Fruit fly (Drosophila melanogaster) whole organism, embryonic: ENCODE data around the gene eIF3i.

Experiments used
- Ada2b ChIP-seq: fragments of 200-800 bp; sonication (Bioruptor generic); IDR thresholded peaks from 2 replicates; pipeline ENCODE4 v1.3.6; 2022; ENCODE audit warnings: missing biosample characterization, missing genetic modification characterization
- Adf1 ChIP-seq: fragments of 200-800 bp; sonication (Bioruptor generic); IDR thresholded peaks from 2 replicates; pipeline ENCODE4 v1.3.6; 2022; ENCODE audit warnings: missing biosample characterization, missing genetic modification characterization
- Aef1 ChIP-seq: fragments of 200-800 bp; sonication (Bioruptor generic); IDR thresholded peaks from 3 replicates; pipeline ENCODE4 v1.3.6; 2022; ENCODE audit warnings: missing biosample characterization, missing genetic modification characterization
- CG11456 ChIP-seq: fragments of 200-800 bp; sonication (Bioruptor generic); IDR thresholded peaks from 3 replicates; pipeline ENCODE4 v1.3.6; 2022; ENCODE audit warnings: missing biosample characterization, missing genetic modification characterization
- CG12744 ChIP-seq: fragments of 200-800 bp; sonication (Bioruptor generic); optimal IDR thresholded peaks from 2 replicates; lab custom pipeline; 2016; ENCODE audit warnings: missing biosample characterization, missing genetic modification characterization
- CG13287 ChIP-seq: fragments of 200-800 bp; sonication (Bioruptor generic); IDR thresholded peaks from 2 replicates; pipeline ENCODE4 v1.3.6; 2022; ENCODE audit warnings: missing biosample characterization, missing genetic modification characterization; ENCODE audit not compliant: partially characterized antibody
- CG13296 ChIP-seq: fragments of 200-800 bp; sonication (Bioruptor generic); optimal IDR thresholded peaks from 3 replicates; lab custom pipeline; 2018; ENCODE audit warnings: missing biosample characterization, mild to moderate bottlenecking, missing genetic modification characterization
- CG13894 ChIP-seq: fragments of 200-800 bp; sonication (Bioruptor generic); optimal IDR thresholded peaks from 3 replicates; lab custom pipeline; 2018; ENCODE audit warnings: missing biosample characterization, mild to moderate bottlenecking, missing genetic modification characterization, moderate library complexity
- CG14667 ChIP-seq: fragments of 200-800 bp; sonication (Bioruptor generic); IDR thresholded peaks from 2 replicates; pipeline ENCODE4 v1.3.6; 2022; ENCODE audit warnings: missing biosample characterization, missing genetic modification characterization
- CG16815 ChIP-seq: fragments of 200-800 bp; sonication (Bioruptor generic); optimal IDR thresholded peaks from 3 replicates; lab custom pipeline; 2017; ENCODE audit warnings: missing biosample characterization, mild to moderate bottlenecking, missing genetic modification characterization
- CG16863 ChIP-seq: fragments of 200-800 bp; sonication (Bioruptor generic); optimal IDR thresholded peaks from 3 replicates; lab custom pipeline; 2016; ENCODE audit warnings: missing biosample characterization, missing genetic modification characterization
- CG17361 ChIP-seq: fragments of 200-800 bp; sonication (Bioruptor generic); IDR thresholded peaks from 3 replicates; pipeline ENCODE4 v1.3.6; 2022; ENCODE audit warnings: missing biosample characterization, missing genetic modification characterization
- CG18262 ChIP-seq: fragments of 200-800 bp; optimal IDR thresholded peaks from 3 replicates; lab custom pipeline; 2019; ENCODE audit warnings: missing biosample characterization, mild to moderate bottlenecking, missing genetic modification characterization, moderate library complexity
- CG2889 ChIP-seq: fragments of 200-800 bp; sonication (Bioruptor generic); IDR thresholded peaks from 3 replicates; pipeline ENCODE4 v1.3.6; 2022; ENCODE audit warnings: missing biosample characterization, missing genetic modification characterization
- CG32532 ChIP-seq: fragments of 200-800 bp; sonication (Bioruptor generic); IDR thresholded peaks from 2 replicates; pipeline ENCODE4 v1.3.6; 2022; ENCODE audit warnings: missing biosample characterization, missing genetic modification characterization
- CG6791 ChIP-seq: fragments of 200-800 bp; sonication (Bioruptor generic); IDR thresholded peaks from 3 replicates; pipeline ENCODE4 v1.3.6; 2022; ENCODE audit warnings: missing biosample characterization, missing genetic modification characterization; ENCODE audit not compliant: partially characterized antibody
- CG7987 ChIP-seq: fragments of 200-800 bp; sonication (Bioruptor generic); optimal IDR thresholded peaks from 2 replicates; lab custom pipeline; 2018; ENCODE audit warnings: missing biosample characterization, mild to moderate bottlenecking, missing genetic modification characterization, moderate library complexity
- CG8765 ChIP-seq: fragments of 200-800 bp; sonication (Bioruptor generic); IDR thresholded peaks from 2 replicates; pipeline ENCODE4 v1.3.6; 2022; ENCODE audit warnings: missing biosample characterization, missing genetic modification characterization
- D19A ChIP-seq: fragments of 200-800 bp; optimal IDR thresholded peaks from 3 replicates; lab custom pipeline; 2019; ENCODE audit warnings: missing biosample characterization, mild to moderate bottlenecking, missing genetic modification characterization, moderate library complexity
- Dbx ChIP-seq: fragments of 200-800 bp; sonication (Bioruptor generic); IDR thresholded peaks from 3 replicates; pipeline ENCODE4 v1.3.6; 2022; ENCODE audit warnings: missing biosample characterization, missing genetic modification characterization
- Ets65A ChIP-seq: fragments of 200-800 bp; sonication (Bioruptor generic); peaks from one replicate; lab custom pipeline; 2016; ENCODE audit warnings: missing biosample characterization, missing genetic modification characterization
- H2.0 ChIP-seq: fragments of 200-800 bp; sonication (Bioruptor generic); IDR thresholded peaks from 2 replicates; pipeline ENCODE4 v1.3.6; 2022; ENCODE audit warnings: missing biosample characterization, missing genetic modification characterization
- HHEX ChIP-seq: fragments of 200-800 bp; sonication (Bioruptor generic); optimal IDR thresholded peaks from 3 replicates; lab custom pipeline; 2017; ENCODE audit warnings: missing biosample characterization, mild to moderate bottlenecking, missing genetic modification characterization, missing genetic modification reagents
- Hmr ChIP-seq: fragments of 200-800 bp; sonication (Bioruptor generic); optimal IDR thresholded peaks from 3 replicates; lab custom pipeline; 2017; ENCODE audit warnings: mild to moderate bottlenecking, missing biosample characterization, missing genetic modification reagents, missing genetic modification characterization
- Hsf ChIP-seq: fragments of 200-800 bp; sonication (Bioruptor generic); optimal IDR thresholded peaks from 3 replicates; lab custom pipeline; 2016; ENCODE audit warnings: missing biosample characterization, missing genetic modification characterization
- MBD-R2 ChIP-seq: fragments of 200-800 bp; sonication (Bioruptor generic); IDR thresholded peaks from 2 replicates; pipeline ENCODE4 v1.3.6; 2022; ENCODE audit warnings: missing biosample characterization, missing genetic modification characterization
- NC2β ChIP-seq: fragments of 200-800 bp; sonication (Bioruptor generic); optimal IDR thresholded peaks from 2 replicates; lab custom pipeline; 2016; ENCODE audit warnings: missing biosample characterization, missing genetic modification characterization
- Oli ChIP-seq: fragments of 200-800 bp; sonication (Bioruptor generic); optimal IDR thresholded peaks from 2 replicates; lab custom pipeline; 2018; ENCODE audit warnings: missing biosample characterization, mild to moderate bottlenecking, missing genetic modification characterization, moderate library complexity
- Optix ChIP-seq: fragments of 200-800 bp; sonication (Bioruptor generic); IDR thresholded peaks from 3 replicates; pipeline ENCODE4 v1.3.6; 2022; ENCODE audit warnings: missing biosample characterization, missing genetic modification characterization
- Rfx ChIP-seq: fragments of 200-800 bp; sonication (Bioruptor generic); IDR thresholded peaks from 2 replicates; pipeline ENCODE4 v1.3.6; 2022; ENCODE audit warnings: missing biosample characterization, missing genetic modification characterization
- Tbp ChIP-seq: fragments of >200 bp; optimal IDR thresholded peaks from 2 replicates; lab custom pipeline; 2018; ENCODE audit warnings: missing biosample characterization, missing genetic modification characterization
- ara ChIP-seq: fragments of 200-800 bp; sonication (Bioruptor generic); IDR thresholded peaks from 2 replicates; pipeline ENCODE4 v1.3.6; 2022; ENCODE audit warnings: missing biosample characterization, missing genetic modification characterization
- bbx ChIP-seq: fragments of 200-800 bp; sonication (Bioruptor generic); IDR thresholded peaks from 2 replicates; pipeline ENCODE4 v1.3.6; 2022; ENCODE audit warnings: missing biosample characterization, missing genetic modification characterization; ENCODE audit not compliant: partially characterized antibody
- crol ChIP-seq: fragments of 200-800 bp; sonication (Bioruptor generic); IDR thresholded peaks from 2 replicates; pipeline ENCODE4 v1.3.6; 2022; ENCODE audit warnings: missing biosample characterization, missing genetic modification characterization
- en ChIP-seq: fragments of 200-800 bp; sonication (Bioruptor generic); optimal IDR thresholded peaks from 2 replicates; lab custom pipeline; 2016; ENCODE audit warnings: missing biosample characterization, missing genetic modification characterization
- eyg ChIP-seq: fragments of 200-800 bp; sonication (Bioruptor generic); optimal IDR thresholded peaks from 3 replicates; lab custom pipeline; 2016; ENCODE audit warnings: missing biosample characterization, missing genetic modification characterization
- fd3F ChIP-seq: fragments of 200-800 bp; sonication (Bioruptor generic); optimal IDR thresholded peaks from 2 replicates; lab custom pipeline; 2018; ENCODE audit warnings: missing biosample characterization, mild to moderate bottlenecking, missing genetic modification characterization, moderate library complexity
- fru ChIP-seq: fragments of >200 bp; optimal IDR thresholded peaks from 2 replicates; lab custom pipeline; 2017
- ind ChIP-seq: fragments of 200-800 bp; sonication (Bioruptor generic); optimal IDR thresholded peaks from 3 replicates; lab custom pipeline; 2016; ENCODE audit warnings: missing biosample characterization, missing genetic modification characterization
- lov ChIP-seq, 2 experiments: fragments of 200-800 bp in 1 of 2; fragments of >200 bp in 1 of 2; sonication (Bioruptor generic) in 1 of 2; IDR thresholded peaks in 1 of 2; optimal IDR thresholded peaks in 1 of 2; 2 replicates in 1 of 2; 3 replicates in 1 of 2; pipeline versions ENCODE4 v1.3.6 to Lab custom; 2017 to 2022; ENCODE audit warnings: missing biosample characterization in 1 of 2, missing genetic modification characterization in 1 of 2
- nerfin-1 ChIP-seq: fragments of 200-800 bp; sonication (Bioruptor generic); optimal IDR thresholded peaks from 3 replicates; lab custom pipeline; 2019; ENCODE audit warnings: missing biosample characterization, mild to moderate bottlenecking, missing genetic modification characterization, moderate library complexity
- nmo ChIP-seq: fragments of 200-800 bp; sonication (Bioruptor generic); optimal IDR thresholded peaks from 2 replicates; lab custom pipeline; 2018; ENCODE audit warnings: missing biosample characterization, mild to moderate bottlenecking, missing genetic modification characterization, moderate library complexity
- psq ChIP-seq: fragments of 200-800 bp; sonication (Bioruptor generic); optimal IDR thresholded peaks from 2 replicates; lab custom pipeline; 2017; ENCODE audit warnings: missing biosample characterization, missing genetic modification characterization
- slou ChIP-seq: fragments of 200-800 bp; sonication (Bioruptor generic); optimal IDR thresholded peaks from 3 replicates; lab custom pipeline; 2016; ENCODE audit warnings: missing biosample characterization, missing genetic modification characterization
- sr ChIP-seq: fragments of 200-800 bp; sonication (Bioruptor generic); IDR thresholded peaks from 3 replicates; pipeline ENCODE4 v1.3.6; 2022; ENCODE audit warnings: missing biosample characterization, missing genetic modification characterization
- tap ChIP-seq: fragments of 200-800 bp; optimal IDR thresholded peaks from 3 replicates; lab custom pipeline; 2019; ENCODE audit warnings: missing biosample characterization, mild to moderate bottlenecking, missing genetic modification characterization, moderate library complexity
- tin ChIP-seq: fragments of 200-800 bp; sonication (Bioruptor generic); optimal IDR thresholded peaks from 3 replicates; lab custom pipeline; 2016; ENCODE audit warnings: missing biosample characterization, missing genetic modification characterization
- usp ChIP-seq: fragments of >200 bp; optimal IDR thresholded peaks from 2 replicates; lab custom pipeline; 2017; ENCODE audit warnings: missing biosample characterization, missing genetic modification characterization
- wdn ChIP-seq: fragments of 200-800 bp; sonication (Bioruptor generic); IDR thresholded peaks from 2 replicates; pipeline ENCODE4 v1.3.6; 2022; ENCODE audit warnings: missing biosample characterization, missing genetic modification characterization
- zfh2 ChIP-seq: fragments of 200-800 bp; sonication (Bioruptor generic); optimal IDR thresholded peaks from 2 replicates; lab custom pipeline; 2016; ENCODE audit warnings: missing biosample characterization, missing genetic modification characterization

Gene eIF3i

dm6 chr2L:5000919-5001581 lies 33.5 kb upstream of the eIF3i start (continued):
- peak; percentile 52; the same call in 1 of the 2 replicates for TF ChIP-seq CG8765
- no peak for TF ChIP-seq Hmr (GFP tag; lab: Kevin White, UChicago)
- TF ChIP-seq bbx = peak; percentile 13; the same call in 1 of the 2 replicates
- TF ChIP-seq usp = no peak
- no peak for TF ChIP-seq lov (optimal IDR thresholded peaks at IDR 0.05; lab: Kevin White, UChicago)
- peak; percentile 73; the same call in 2 of the 3 replicates for TF ChIP-seq lov (GFP tag; IDR thresholded peaks at IDR 0.05; lab: Robert Waterston, UW)
- peak; percentile 47; the same call in 1 of the 2 replicates for TF ChIP-seq MBD-R2 (GFP tag; lab: Robert Waterston, UW)
- no peak for TF ChIP-seq tin (GFP tag; lab: Kevin White, UChicago)
- TF ChIP-seq Rfx (GFP tag; lab: Robert Waterston, UW) = peak; percentile 54
- TF ChIP-seq HHEX = no peak
- TF ChIP-seq tap (tag; lab: Kevin White, UChicago) = no peak
- TF ChIP-seq H2.0 (GFP tag; lab: Robert Waterston, UW) = peak; percentile 65; the same call in 1 of the 2 replicates
- no peak for TF ChIP-seq NC2β (GFP tag; lab: Kevin White, UChicago)
- TF ChIP-seq Hsf (GFP tag; lab: Kevin White, UChicago) = no peak
- TF ChIP-seq psq (GFP tag; lab: Kevin White, UChicago) = no peak
- TF ChIP-seq CG18262 (tag; lab: Kevin White, UChicago) = no peak
- TF ChIP-seq CG2889 (GFP tag; lab: Robert Waterston, UW) = 0 out of 3 replicates have a peak, but pooled peaks have one; percentile 40
- TF ChIP-seq Aef1 (GFP tag; lab: Robert Waterston, UW) = peak; percentile 28
- no peak for TF ChIP-seq CG12744
- peak; percentile 73 for TF ChIP-seq Ets65A (GFP tag; lab: Kevin White, UChicago)
- TF ChIP-seq CG6791 (GFP tag; lab: Robert Waterston, UW) = peak; percentile 60; the same call in 1 of the 3 replicates
- no peak for TF ChIP-seq CG7987 (GFP tag; lab: Kevin White, UChicago)
- no peak for TF ChIP-seq fru
- TF ChIP-seq CG32532 (GFP tag; lab: Robert Waterston, UW) = peak; percentile 50
- TF ChIP-seq slou = no peak
- peak; percentile 56; the same call in 1 of the 2 replicates for TF ChIP-seq Ada2b (GFP tag; lab: Robert Waterston, UW)
- TF ChIP-seq Dbx = no peak
- TF ChIP-seq nerfin-1 (tag; lab: Kevin White, UChicago) = no peak
- no peak for TF ChIP-seq CG13296
- no peak for TF ChIP-seq en (GFP tag; lab: Kevin White, UChicago)
- TF ChIP-seq CG16815 = no peak
- peak; percentile 68; the same call in 2 of the 3 replicates for TF ChIP-seq CG11456 (GFP tag; lab: Robert Waterston, UW)
- TF ChIP-seq sr = 0 out of 3 replicates have a peak, but pooled peaks have one; percentile 7
- no peak for TF ChIP-seq eyg
- TF ChIP-seq CG13287 (GFP tag; lab: Robert Waterston, UW) = peak; percentile 49; the same call in 1 of the 2 replicates
- TF ChIP-seq Optix (GFP tag; lab: Robert Waterston, UW) = peak; percentile 23; the same call in 2 of the 3 replicates
- no peak for TF ChIP-seq zfh2 (GFP tag; lab: Kevin White, UChicago)
- no peak for TF ChIP-seq Tbp
- peak; percentile 2 for TF ChIP-seq nmo (GFP tag; lab: Kevin White, UChicago)
- no peak for TF ChIP-seq CG16863 (GFP tag; lab: Kevin White, UChicago)
- no peak for TF ChIP-seq Oli (tag; lab: Kevin White, UChicago)
- TF ChIP-seq CG13894 (tag; lab: Kevin White, UChicago) = peak; percentile 72
- no peak for TF ChIP-seq wdn
- no peak for TF ChIP-seq D19A (tag; lab: Kevin White, UChicago)
- TF ChIP-seq fd3F = no peak
- TF ChIP-seq ara = peak; percentile 60
- TF ChIP-seq CG17361 (GFP tag; lab: Robert Waterston, UW) = peak; percentile 5; the same call in 1 of the 3 replicates
- no peak for TF ChIP-seq ind (GFP tag; lab: Kevin White, UChicago)
- peak; percentile 52; the same call in 1 of the 2 replicates for TF ChIP-seq Adf1 (GFP tag; lab: Robert Waterston, UW)
- no peak; the same call in none of the 2 replicates for TF ChIP-seq crol
- peak; percentile 24; the same call in 1 of the 2 replicates for TF ChIP-seq CG14667 (GFP tag; lab: Robert Waterston, UW)
